Worm (Caenorhabditis elegans): ENCODE results near the gene F47B8.1.
"Not testable (repeated sequence)": the region's sequence is repeated elsewhere in the genome, so short reads cannot be mapped to it uniquely, and the experiment has no call there.

ce11 chrV:14306771-14307170 lies 7.4 kb downstream of the F47B8.1 start, which contains the start of gene spig-4:
- not testable (repeated sequence) for TF ChIP-seq nhr-237 (tag; optimal IDR thresholded peaks at IDR 0.05); elt-1 (tag; optimal IDR thresholded peaks at IDR 0.05; ENCODE audit: borderline replicate concordance, insufficient read depth); mab-5 (tag; optimal IDR thresholded peaks at IDR 0.05); tbx-8 (GFP tag; optimal IDR thresholded peaks at IDR 0.05); lsy-2 (tag; optimal IDR thresholded peaks at IDR 0.05); unc-62 (GFP tag; optimal IDR thresholded peaks at IDR 0.05); ztf-11 (tag; optimal IDR thresholded peaks at IDR 0.05); ces-1 (GFP tag; optimal IDR thresholded peaks at IDR 0.05); sptf-1 (tag; optimal IDR thresholded peaks at IDR 0.05); unc-39 (tag; optimal IDR thresholded peaks at IDR 0.05); pha-4 (tag; optimal IDR thresholded peaks at IDR 0.05)

Measured in whole organism, mixed stage, embryonic.